Fruit fly (Drosophila melanogaster) whole organism, adult: ENCODE results near the gene Cad86C.

ENCODE experiments used
- CG11617 ChIP-seq: fragments of 200-800 bp; sonication (Bioruptor generic); optimal IDR thresholded peaks from 2 replicates; lab custom pipeline; 2017; ENCODE audit warnings: mild to moderate bottlenecking, missing biosample characterization, missing genetic modification reagents, missing genetic modification characterization
- CG12768 ChIP-seq: fragments of 200-800 bp; sonication (Bioruptor generic); optimal IDR thresholded peaks from 2 replicates; lab custom pipeline; 2017; ENCODE audit warnings: missing biosample characterization, missing genetic modification characterization, mild to moderate bottlenecking, moderate library complexity, missing genetic modification reagents
- CG14711 ChIP-seq: fragments of 200-800 bp; sonication (Bioruptor generic); optimal IDR thresholded peaks from 2 replicates; lab custom pipeline; 2018; ENCODE audit warnings: missing biosample characterization, mild to moderate bottlenecking, missing genetic modification characterization, moderate library complexity
- CG1620 ChIP-seq: fragments of 200-800 bp; sonication (Bioruptor generic); optimal IDR thresholded peaks from 2 replicates; lab custom pipeline; 2016; ENCODE audit warnings: missing biosample characterization, missing genetic modification characterization
- CG33017 ChIP-seq: fragments of 200-800 bp; sonication (Bioruptor generic); optimal IDR thresholded peaks from 2 replicates; lab custom pipeline; 2018; ENCODE audit warnings: missing biosample characterization, mild to moderate bottlenecking, missing genetic modification characterization, moderate library complexity
- CG5204 ChIP-seq: fragments of 200-800 bp; sonication (Bioruptor generic); optimal IDR thresholded peaks from 2 replicates; lab custom pipeline; 2016; ENCODE audit warnings: missing biosample characterization, missing genetic modification characterization
- CG7045 ChIP-seq: fragments of 200-800 bp; sonication (Bioruptor generic); optimal IDR thresholded peaks from 2 replicates; lab custom pipeline; 2017; ENCODE audit warnings: missing biosample characterization, mild to moderate bottlenecking, missing genetic modification characterization
- CG7101 ChIP-seq: fragments of 200-800 bp; sonication (Bioruptor generic); optimal IDR thresholded peaks from 2 replicates; lab custom pipeline; 2018; ENCODE audit warnings: missing biosample characterization, mild to moderate bottlenecking, missing genetic modification characterization, moderate library complexity
- Clk ChIP-seq: fragments of 200-800 bp; sonication (Bioruptor generic); optimal IDR thresholded peaks from 2 replicates; lab custom pipeline; 2017; ENCODE audit warnings: missing biosample characterization, missing genetic modification characterization
- Crg-1 ChIP-seq: fragments of 200-800 bp; sonication (Bioruptor generic); optimal IDR thresholded peaks from 2 replicates; lab custom pipeline; 2016; ENCODE audit warnings: missing biosample characterization, missing genetic modification characterization
- Hr96 ChIP-seq: fragments of 200-800 bp; sonication (Bioruptor generic); optimal IDR thresholded peaks from 2 replicates; lab custom pipeline; 2016; ENCODE audit warnings: missing biosample characterization, missing genetic modification characterization
- Mnt ChIP-seq: fragments of 200-800 bp; sonication (Bioruptor generic); optimal IDR thresholded peaks from 2 replicates; lab custom pipeline; 2016; ENCODE audit warnings: missing biosample characterization, mild to moderate bottlenecking, missing genetic modification characterization
- bab1 ChIP-seq: fragments of 200-800 bp; sonication (Bioruptor generic); optimal IDR thresholded peaks from 3 replicates; lab custom pipeline; 2019; ENCODE audit warnings: missing biosample characterization, mild to moderate bottlenecking, missing genetic modification characterization, moderate library complexity
- cic ChIP-seq: fragments of 200-800 bp; sonication (Bioruptor generic); optimal IDR thresholded peaks from 2 replicates; lab custom pipeline; 2017; ENCODE audit warnings: missing biosample characterization, mild to moderate bottlenecking, missing genetic modification characterization, moderate library complexity
- cnc ChIP-seq, 2 experiments: fragments of >200 bp; optimal IDR thresholded peaks; 2 replicates each; lab custom pipeline; 2017
- kay ChIP-seq: fragments of 200-800 bp; sonication (Bioruptor generic); peaks from one replicate; lab custom pipeline; 2016; ENCODE audit warnings: missing biosample characterization, missing genetic modification characterization, borderline replicate concordance
- ovo ChIP-seq: fragments of 200-800 bp; sonication (Bioruptor generic); optimal IDR thresholded peaks from 2 replicates; lab custom pipeline; 2016; ENCODE audit warnings: missing biosample characterization, missing genetic modification characterization
- pad ChIP-seq: fragments of 200-800 bp; sonication (Bioruptor generic); optimal IDR thresholded peaks from 3 replicates; lab custom pipeline; 2017; ENCODE audit warnings: missing biosample characterization, missing genetic modification characterization, mild to moderate bottlenecking, moderate library complexity, missing genetic modification reagents
- tj ChIP-seq: fragments of 200-800 bp; sonication (Bioruptor generic); optimal IDR thresholded peaks from 3 replicates; lab custom pipeline; 2017; ENCODE audit warnings: missing biosample characterization, mild to moderate bottlenecking, missing genetic modification characterization, moderate library complexity
- toe ChIP-seq: fragments of 200-800 bp; sonication (Bioruptor generic); optimal IDR thresholded peaks from 2 replicates; lab custom pipeline; 2016; ENCODE audit warnings: missing biosample characterization, missing genetic modification characterization

Gene Cad86C

DNA sequence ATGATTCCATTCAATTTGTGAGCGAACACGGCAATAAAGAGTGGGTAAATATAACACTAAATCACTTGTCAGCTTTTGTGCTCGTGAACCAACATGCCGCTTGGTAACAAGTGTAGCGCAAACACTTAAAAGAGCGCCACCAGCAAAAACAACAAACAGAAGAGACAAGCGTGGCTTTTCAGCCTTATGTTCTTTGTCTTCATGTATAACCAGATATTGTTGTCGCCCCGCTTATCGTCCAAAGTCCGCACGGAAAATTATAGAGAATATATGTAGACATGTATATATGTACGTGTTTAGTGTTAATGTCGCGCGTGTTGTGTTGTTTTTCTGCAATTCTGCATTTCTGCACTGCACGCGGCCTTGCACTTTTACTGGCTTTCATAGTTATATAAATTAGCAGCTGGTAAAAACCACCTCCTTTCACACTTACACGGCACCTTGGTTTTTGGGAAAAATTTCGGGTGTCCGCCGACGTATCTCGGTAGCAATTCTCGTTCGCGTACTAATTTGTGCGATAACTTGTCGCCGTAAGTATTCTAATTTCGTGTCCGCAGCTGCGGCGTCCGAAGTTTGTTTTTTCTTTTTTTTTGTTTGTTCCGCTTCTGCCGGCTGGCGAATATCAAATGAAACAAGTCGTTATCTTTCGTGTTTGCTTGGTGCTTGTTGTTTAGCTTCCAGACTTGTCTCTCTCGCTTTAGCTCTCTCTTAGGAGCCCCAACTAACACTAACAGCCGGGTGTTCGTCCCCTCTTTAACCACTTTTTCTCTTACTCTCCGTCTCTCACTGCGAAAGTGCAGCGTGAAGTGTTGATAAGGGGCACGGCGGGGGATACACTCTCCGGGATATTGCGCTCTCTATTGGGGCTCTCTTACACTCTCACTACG is 62.0 kb downstream of the Cad86C start:
- TF ChIP-seq cic (GFP tag; lab: Kevin White, UChicago) (peak; percentile 60), CG12768 (GFP tag; lab: Kevin White, UChicago) (peak; percentile 73), Crg-1 (GFP tag; lab: Kevin White, UChicago) (no peak), CG33017 (peak; percentile 50), CG7045 (peak; percentile 6), CG11617 (GFP tag; lab: Kevin White, UChicago) (peak; percentile 38), toe (GFP tag; lab: Kevin White, UChicago) (peak; percentile 25), pad (GFP tag; lab: Kevin White, UChicago) (peak; percentile 53), tj (GFP tag; lab: Kevin White, UChicago) (peak; percentile 95), CG14711 (tag; lab: Kevin White, UChicago) (peak; percentile 30), ovo (GFP tag; lab: Kevin White, UChicago) (no peak), Mnt (GFP tag; lab: Kevin White, UChicago) (peak; percentile 71), CG5204 (GFP tag; lab: Kevin White, UChicago) (no peak), CG1620 (no peak), bab1 (GFP tag; lab: Kevin White, UChicago) (peak; percentile 42), kay (GFP tag; lab: Kevin White, UChicago) (no peak), CG7101 (tag; lab: Kevin White, UChicago) (peak; percentile 12), Clk (GFP tag; lab: Kevin White, UChicago) (peak; percentile 56)

DNA sequence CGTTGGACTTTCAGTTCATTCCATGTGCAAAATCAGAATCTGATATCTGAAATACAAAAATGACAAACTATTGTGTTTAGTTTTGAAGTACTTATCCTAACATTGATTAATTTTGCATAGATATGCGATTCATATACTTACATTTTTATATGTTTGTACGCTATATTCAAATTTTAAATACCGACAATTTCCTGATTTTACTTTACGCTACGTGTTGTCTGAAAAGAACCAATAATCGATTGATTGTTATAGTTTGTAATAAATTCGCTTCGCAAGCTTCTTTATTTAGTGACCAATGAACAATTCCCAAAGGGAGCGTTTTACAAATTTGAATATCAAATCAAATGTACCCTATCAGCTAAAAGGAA is 62.6 kb downstream of the Cad86C start, which contains the start of gene Ak3:
Gene Ak3, minus strand, starts transcription at position 69 of the 368 bp plus-strand sequence.
- no peak for TF ChIP-seq CG11617 (GFP tag; lab: Kevin White, UChicago)
- no peak for TF ChIP-seq cnc (optimal IDR thresholded peaks at IDR 0.05; lab: Kevin White, UChicago)
- no peak for TF ChIP-seq Hr96 (GFP tag; lab: Kevin White, UChicago)
- no peak for TF ChIP-seq CG14711 (tag; lab: Kevin White, UChicago)
- TF ChIP-seq pad (GFP tag; lab: Kevin White, UChicago), result no peak
- TF ChIP-seq tj (GFP tag; lab: Kevin White, UChicago), result no peak
- no peak for TF ChIP-seq CG5204 (GFP tag; lab: Kevin White, UChicago)
- no peak for TF ChIP-seq toe (GFP tag; lab: Kevin White, UChicago)
- no peak for TF ChIP-seq Crg-1 (GFP tag; lab: Kevin White, UChicago)
- no peak for TF ChIP-seq CG12768 (GFP tag; lab: Kevin White, UChicago)
- TF ChIP-seq bab1 (GFP tag; lab: Kevin White, UChicago), result no peak
- TF ChIP-seq Clk (GFP tag; lab: Kevin White, UChicago), result no peak
- no peak for TF ChIP-seq CG7101 (tag; lab: Kevin White, UChicago)
- no peak for TF ChIP-seq CG1620
- no peak for TF ChIP-seq CG7045
- no peak for TF ChIP-seq Mnt (GFP tag; lab: Kevin White, UChicago)
- TF ChIP-seq cic (GFP tag; lab: Kevin White, UChicago), result no peak
- TF ChIP-seq ovo (GFP tag; lab: Kevin White, UChicago), result no peak
- TF ChIP-seq kay (GFP tag; lab: Kevin White, UChicago), result no peak

DNA sequence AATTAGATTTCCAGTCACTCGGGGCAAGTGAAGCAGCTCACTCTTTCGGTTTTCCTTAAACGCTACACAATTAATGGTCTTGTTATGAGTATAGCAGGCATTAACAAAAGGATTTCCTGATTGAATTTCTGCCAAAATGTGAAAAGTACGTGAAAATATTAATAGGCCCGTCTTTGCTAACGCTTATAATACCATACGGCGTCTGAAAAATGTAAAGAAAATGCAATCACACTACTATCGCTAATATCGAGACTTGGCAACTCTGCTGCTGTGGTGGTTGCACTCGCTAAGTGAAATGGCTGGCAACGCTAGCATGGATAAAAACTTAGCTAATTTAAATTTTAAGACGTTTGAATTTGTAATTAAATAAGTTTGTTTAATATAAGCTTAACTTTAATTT is 66.4 kb downstream of the Cad86C start, which contains the start of gene CG6621:
Gene CG6621, minus strand, starts transcription at position 205 of the 400 bp plus-strand sequence.
- no peak for TF ChIP-seq CG5204 (GFP tag; lab: Kevin White, UChicago)
- peak; percentile 2 for TF ChIP-seq pad (GFP tag; lab: Kevin White, UChicago)
- no peak for TF ChIP-seq CG1620
- TF ChIP-seq Mnt (GFP tag; lab: Kevin White, UChicago), result peak; percentile 4
- TF ChIP-seq CG11617 (GFP tag; lab: Kevin White, UChicago), result no peak
- no peak for TF ChIP-seq CG12768 (GFP tag; lab: Kevin White, UChicago)
- peak; percentile 93 for TF ChIP-seq CG14711 (tag; lab: Kevin White, UChicago)
- no peak for TF ChIP-seq ovo (GFP tag; lab: Kevin White, UChicago)
- TF ChIP-seq cnc (optimal IDR thresholded peaks at IDR 0.05; lab: Kevin White, UChicago), result no peak
- no peak for TF ChIP-seq tj (GFP tag; lab: Kevin White, UChicago)
- TF ChIP-seq Clk (GFP tag; lab: Kevin White, UChicago), result no peak
- peak; percentile 7 for TF ChIP-seq bab1 (GFP tag; lab: Kevin White, UChicago)
- no peak for TF ChIP-seq kay (GFP tag; lab: Kevin White, UChicago)
- TF ChIP-seq CG33017, result no peak
- TF ChIP-seq toe (GFP tag; lab: Kevin White, UChicago), result no peak
- TF ChIP-seq CG7045, result no peak
